Fruit fly (Drosophila melanogaster) whole organism, embryonic: Measurements from ENCODE around the gene Alg2.

Experiments
- BEAF-32 ChIP-seq: fragments of 200-800 bp; sonication (Bioruptor generic); optimal IDR thresholded peaks from 3 replicates; lab custom pipeline; 2017; ENCODE audit warnings: missing biosample characterization, missing genetic modification characterization, mild to moderate bottlenecking, moderate library complexity, missing genetic modification reagents
- CG10267 ChIP-seq: fragments of 200-800 bp; sonication (Bioruptor generic); optimal IDR thresholded peaks from 2 replicates; lab custom pipeline; 2018; ENCODE audit warnings: missing biosample characterization, mild to moderate bottlenecking, missing genetic modification characterization, moderate library complexity
- CG10431 ChIP-seq: fragments of 200-800 bp; sonication (Bioruptor generic); optimal IDR thresholded peaks from 3 replicates; lab custom pipeline; 2018; ENCODE audit warnings: missing biosample characterization, mild to moderate bottlenecking, missing genetic modification characterization
- CG10979 ChIP-seq: fragments of 200-800 bp; sonication (Bioruptor generic); optimal IDR thresholded peaks from 2 replicates; lab custom pipeline; 2018; ENCODE audit warnings: missing biosample characterization, mild to moderate bottlenecking, missing genetic modification characterization, moderate library complexity
- CG11398 ChIP-seq: fragments of 200-800 bp; sonication (Bioruptor generic); optimal IDR thresholded peaks from 2 replicates; lab custom pipeline; 2016; ENCODE audit warnings: missing biosample characterization, missing genetic modification characterization
- CG12391 ChIP-seq: fragments of 200-800 bp; sonication (Bioruptor generic); optimal IDR thresholded peaks from 3 replicates; lab custom pipeline; 2018; ENCODE audit warnings: missing biosample characterization, mild to moderate bottlenecking, missing genetic modification characterization, moderate library complexity
- CG13296 ChIP-seq: fragments of 200-800 bp; sonication (Bioruptor generic); optimal IDR thresholded peaks from 3 replicates; lab custom pipeline; 2018; ENCODE audit warnings: missing biosample characterization, mild to moderate bottlenecking, missing genetic modification characterization
- CG13424 ChIP-seq: fragments of 200-800 bp; sonication (Bioruptor generic); optimal IDR thresholded peaks from 2 replicates; lab custom pipeline; 2019; ENCODE audit warnings: missing biosample characterization, mild to moderate bottlenecking, missing genetic modification characterization, moderate library complexity
- CG14860 ChIP-seq: fragments of 200-800 bp; sonication (Bioruptor generic); IDR thresholded peaks from 3 replicates; pipeline ENCODE4 v1.3.6; 2022; ENCODE audit warnings: missing biosample characterization, missing genetic modification characterization; ENCODE audit not compliant: partially characterized antibody
- CG1529 ChIP-seq: fragments of 200-800 bp; sonication (Bioruptor generic); optimal IDR thresholded peaks from 3 replicates; lab custom pipeline; 2018; ENCODE audit warnings: missing biosample characterization, missing genetic modification characterization
- CG17802 ChIP-seq: fragments of 200-800 bp; sonication (Bioruptor generic); optimal IDR thresholded peaks from 2 replicates; lab custom pipeline; 2018; ENCODE audit warnings: missing biosample characterization, mild to moderate bottlenecking, missing genetic modification characterization, moderate library complexity
- CG17912 ChIP-seq: fragments of 200-800 bp; sonication (Bioruptor generic); optimal IDR thresholded peaks from 2 replicates; lab custom pipeline; 2018; ENCODE audit warnings: missing biosample characterization, mild to moderate bottlenecking, missing genetic modification characterization
- CG31365 ChIP-seq: fragments of 200-800 bp; sonication (Bioruptor generic); optimal IDR thresholded peaks from 2 replicates; lab custom pipeline; 2018; ENCODE audit warnings: missing biosample characterization, mild to moderate bottlenecking, missing genetic modification characterization
- CG31388 ChIP-seq: fragments of 200-800 bp; sonication (Bioruptor generic); optimal IDR thresholded peaks from 2 replicates; lab custom pipeline; 2016; ENCODE audit warnings: missing biosample characterization, missing genetic modification characterization
- CG3726 ChIP-seq: fragments of 200-800 bp; sonication (Bioruptor generic); IDR thresholded peaks from 3 replicates; pipeline ENCODE4, ENCODE4 v1.3.6; 2022; ENCODE audit warnings: missing biosample characterization, missing genetic modification characterization
- CG4360 ChIP-seq: fragments of 200-800 bp; sonication (Bioruptor generic); IDR thresholded peaks from 2 replicates; pipeline ENCODE4 v1.3.6; 2022; ENCODE audit warnings: missing biosample characterization, missing genetic modification characterization
- CG4707 ChIP-seq: fragments of 200-800 bp; sonication (Bioruptor generic); optimal IDR thresholded peaks from 2 replicates; lab custom pipeline; 2018; ENCODE audit warnings: missing biosample characterization, mild to moderate bottlenecking, missing genetic modification characterization, moderate library complexity
- CG6254 ChIP-seq: fragments of 200-800 bp; sonication (Bioruptor generic); optimal IDR thresholded peaks from 3 replicates; lab custom pipeline; 2017; ENCODE audit warnings: mild to moderate bottlenecking, missing biosample characterization, missing genetic modification reagents, missing genetic modification characterization
- CG6791 ChIP-seq: fragments of 200-800 bp; sonication (Bioruptor generic); IDR thresholded peaks from 3 replicates; pipeline ENCODE4 v1.3.6; 2022; ENCODE audit warnings: missing biosample characterization, missing genetic modification characterization; ENCODE audit not compliant: partially characterized antibody
- CG7987 ChIP-seq: fragments of 200-800 bp; sonication (Bioruptor generic); optimal IDR thresholded peaks from 2 replicates; lab custom pipeline; 2018; ENCODE audit warnings: missing biosample characterization, mild to moderate bottlenecking, missing genetic modification characterization, moderate library complexity
- CG9609 ChIP-seq: fragments of 200-800 bp; sonication (Bioruptor generic); optimal IDR thresholded peaks from 3 replicates; lab custom pipeline; 2016; ENCODE audit warnings: missing biosample characterization, missing genetic modification characterization
- Camta ChIP-seq: fragments of 200-800 bp; sonication (Bioruptor generic); optimal IDR thresholded peaks from 2 replicates; lab custom pipeline; 2016; ENCODE audit warnings: missing biosample characterization, missing genetic modification characterization
- Dad ChIP-seq: fragments of 200-800 bp; sonication (Bioruptor generic); optimal IDR thresholded peaks from 3 replicates; lab custom pipeline; 2016; ENCODE audit warnings: missing biosample characterization, missing genetic modification characterization
- E2f1 ChIP-seq: fragments of 200-800 bp; sonication (Bioruptor generic); IDR thresholded peaks from 2 replicates; pipeline ENCODE4 v1.3.6; 2022; ENCODE audit warnings: missing biosample characterization, missing genetic modification characterization
- Elba2 ChIP-seq: fragments of 200-800 bp; sonication (Bioruptor generic); optimal IDR thresholded peaks from 3 replicates; lab custom pipeline; 2016; ENCODE audit warnings: missing biosample characterization, missing genetic modification characterization
- Hsf ChIP-seq: fragments of 200-800 bp; sonication (Bioruptor generic); optimal IDR thresholded peaks from 3 replicates; lab custom pipeline; 2016; ENCODE audit warnings: missing biosample characterization, missing genetic modification characterization
- Mad ChIP-seq: fragments of 200-800 bp; sonication (Bioruptor generic); optimal IDR thresholded peaks from 2 replicates; lab custom pipeline; 2016; ENCODE audit warnings: missing biosample characterization, missing genetic modification characterization
- Nf-YB ChIP-seq: fragments of 200-800 bp; sonication (Bioruptor generic); optimal IDR thresholded peaks from 3 replicates; lab custom pipeline; 2019; ENCODE audit warnings: missing biosample characterization, mild to moderate bottlenecking, missing genetic modification characterization, moderate library complexity
- Sry-β ChIP-seq: fragments of 200-800 bp; sonication (Bioruptor generic); optimal IDR thresholded peaks from 2 replicates; lab custom pipeline; 2018; ENCODE audit warnings: missing biosample characterization, mild to moderate bottlenecking, missing genetic modification characterization, moderate library complexity
- ap ChIP-seq: fragments of 200-800 bp; sonication (Bioruptor generic); IDR thresholded peaks from 2 replicates; pipeline ENCODE4 v1.3.6; 2022; ENCODE audit warnings: missing biosample characterization, missing genetic modification characterization
- ase ChIP-seq: fragments of 200-800 bp; sonication (Bioruptor generic); IDR thresholded peaks from 3 replicates; pipeline ENCODE4 v1.3.6; 2022; ENCODE audit warnings: missing biosample characterization, missing genetic modification characterization
- bcd ChIP-seq: fragments of 200-800 bp; sonication (Bioruptor generic); optimal IDR thresholded peaks from 2 replicates; lab custom pipeline; 2017; ENCODE audit warnings: missing biosample characterization, mild to moderate bottlenecking, missing genetic modification characterization
- caup ChIP-seq: fragments of 200-800 bp; sonication (Bioruptor generic); optimal IDR thresholded peaks from 3 replicates; lab custom pipeline; 2017; ENCODE audit warnings: missing biosample characterization, mild to moderate bottlenecking, missing genetic modification characterization, moderate library complexity; ENCODE audit not compliant: severe bottlenecking
- cg ChIP-seq: fragments of 200-800 bp; sonication (Bioruptor generic); optimal IDR thresholded peaks from 3 replicates; lab custom pipeline; 2019; ENCODE audit warnings: missing biosample characterization, mild to moderate bottlenecking, missing genetic modification characterization, moderate library complexity
- dm ChIP-seq: fragments of 200-800 bp; sonication (Bioruptor generic); optimal IDR thresholded peaks from 3 replicates; lab custom pipeline; 2016; ENCODE audit warnings: missing biosample characterization, missing genetic modification characterization
- ems ChIP-seq: fragments of 200-800 bp; sonication (Bioruptor generic); optimal IDR thresholded peaks from 3 replicates; lab custom pipeline; 2016; ENCODE audit warnings: missing biosample characterization, missing genetic modification characterization
- eve ChIP-seq, 2 experiments: fragments of >200 bp; optimal IDR thresholded peaks; 2 replicates each; lab custom pipeline; 2017; ENCODE audit warnings: missing biosample characterization in 2 of 2, missing genetic modification characterization in 2 of 2
- insv ChIP-seq, 2 experiments: fragments of 200-800 bp; sonication (Bioruptor generic); optimal IDR thresholded peaks; 3 replicates each; lab custom pipeline; 2016 to 2018; ENCODE audit warnings: missing biosample characterization in 2 of 2, missing genetic modification characterization in 2 of 2
- lilli ChIP-seq: fragments of 200-800 bp; sonication (Bioruptor generic); optimal IDR thresholded peaks from 3 replicates; lab custom pipeline; 2016; ENCODE audit warnings: missing biosample characterization, missing genetic modification characterization
- luna ChIP-seq: fragments of 200-800 bp; sonication (Bioruptor generic); optimal IDR thresholded peaks from 2 replicates; lab custom pipeline; 2016; ENCODE audit warnings: missing biosample characterization, missing genetic modification characterization
- mirr ChIP-seq: fragments of 200-800 bp; sonication (Bioruptor generic); optimal IDR thresholded peaks from 3 replicates; lab custom pipeline; 2018; ENCODE audit warnings: missing biosample characterization, mild to moderate bottlenecking, missing genetic modification characterization
- pan ChIP-seq, 4 experiments: fragments of >200 bp in 3 of 4; fragments of 200-800 bp in 1 of 4; sonication (Bioruptor generic) in 1 of 4; optimal IDR thresholded peaks in 3 of 4; IDR thresholded peaks in 1 of 4; 2 replicates each; pipeline versions ENCODE4 v1.3.6 to Lab custom; 2017 to 2022; ENCODE audit warnings: missing biosample characterization in 2 of 4, missing genetic modification characterization in 2 of 4, mixed read lengths in 1 of 4
- repo ChIP-seq: fragments of 200-800 bp; sonication (Bioruptor generic); optimal IDR thresholded peaks from 2 replicates; lab custom pipeline; 2016; ENCODE audit warnings: missing biosample characterization, missing genetic modification characterization
- sqz ChIP-seq: fragments of 200-800 bp; sonication (Bioruptor generic); optimal IDR thresholded peaks from 3 replicates; lab custom pipeline; 2018; ENCODE audit warnings: missing biosample characterization, mild to moderate bottlenecking, missing genetic modification characterization
- sr ChIP-seq: fragments of 200-800 bp; sonication (Bioruptor generic); IDR thresholded peaks from 3 replicates; pipeline ENCODE4 v1.3.6; 2022; ENCODE audit warnings: missing biosample characterization, missing genetic modification characterization
- tll ChIP-seq, 2 experiments: fragments of 200-800 bp in 1 of 2; fragments of >200 bp in 1 of 2; sonication (Bioruptor generic) in 1 of 2; optimal IDR thresholded peaks; 2 replicates each; lab custom pipeline; 2017 to 2019; ENCODE audit warnings: missing biosample characterization in 2 of 2, missing genetic modification characterization in 2 of 2, mild to moderate bottlenecking in 1 of 2, moderate library complexity in 1 of 2
- trem ChIP-seq: fragments of 200-800 bp; optimal IDR thresholded peaks from 3 replicates; lab custom pipeline; 2019; ENCODE audit warnings: missing biosample characterization, mild to moderate bottlenecking, missing genetic modification characterization, moderate library complexity

Gene Alg2

dm6 chr3L:3148125-3149059 lies 4.8 kb downstream of the Alg2 start, which contains the start of the genes Usp5 and BtbVII (continued):
- TF ChIP-seq CG6254 (GFP tag; lab: Kevin White, UChicago) = no peak
- TF ChIP-seq CG11398 = peak; percentile 29
- TF ChIP-seq CG7987 (GFP tag; lab: Kevin White, UChicago) = no peak
- peak; percentile 80 for TF ChIP-seq CG6791 (GFP tag; lab: Robert Waterston, UW)
- no peak for TF ChIP-seq ap
- TF ChIP-seq sqz (GFP tag; lab: Kevin White, UChicago) = peak; percentile 53
- TF ChIP-seq bcd = peak; percentile 37
- peak; percentile 67 for TF ChIP-seq CG12391
- TF ChIP-seq CG13296 (GFP tag; lab: Kevin White, UChicago) = peak; percentile 39
- peak; percentile 62 for TF ChIP-seq mirr (GFP tag; lab: Kevin White, UChicago)
- TF ChIP-seq eve (GFP tag; optimal IDR thresholded peaks at IDR 0.05; lab: Kevin White, UChicago) = no peak
- no peak for TF ChIP-seq CG4707 (GFP tag; lab: Kevin White, UChicago)
- peak; percentile 60 for TF ChIP-seq dm (GFP tag; lab: Kevin White, UChicago)
- peak; percentile 95 for TF ChIP-seq BEAF-32 (GFP tag; lab: Kevin White, UChicago)
- TF ChIP-seq repo = no peak
- TF ChIP-seq CG10431 (GFP tag; lab: Kevin White, UChicago) = no peak
- peak; percentile 64 for TF ChIP-seq CG13424 (tag; lab: Kevin White, UChicago)
- peak; percentile 34 for TF ChIP-seq CG10979 (tag; lab: Kevin White, UChicago)
- TF ChIP-seq lilli (GFP tag; lab: Kevin White, UChicago) = peak; percentile 84
- no peak for TF ChIP-seq CG17802 (tag; lab: Kevin White, UChicago)
- no peak for TF ChIP-seq CG3726 (GFP tag; lab: Robert Waterston, UW)
- peak; percentile 43 for TF ChIP-seq Camta (GFP tag; lab: Kevin White, UChicago)
- TF ChIP-seq CG10267 (tag; lab: Kevin White, UChicago) = peak; percentile 57
- peak; percentile 34 for TF ChIP-seq caup (GFP tag; lab: Kevin White, UChicago)
- TF ChIP-seq CG14860 (GFP tag; lab: Robert Waterston, UW) = peak; percentile 94
- TF ChIP-seq pan (optimal IDR thresholded peaks at IDR 0.05; lab: Kevin White, UChicago) = no peak
- peak in 1 of 2 experiments; percentile 50 for TF ChIP-seq pan (GFP tag; optimal IDR thresholded peaks at IDR 0.05 in 1 of 2, IDR thresholded peaks at IDR 0.05 in 1 of 2)
- TF ChIP-seq Sry-β (GFP tag; lab: Kevin White, UChicago) = no peak
- peak; percentile 96 for TF ChIP-seq Elba2 (GFP tag; lab: Kevin White, UChicago)
- no peak for TF ChIP-seq CG31388
- TF ChIP-seq luna (GFP tag; lab: Kevin White, UChicago) = peak; percentile 48
- peak; percentile 66 for TF ChIP-seq Mad (GFP tag; lab: Kevin White, UChicago)
- peak in 1 of 2 experiments; percentile 11 for TF ChIP-seq insv (GFP tag; optimal IDR thresholded peaks at IDR 0.05; lab: Kevin White, UChicago)
- TF ChIP-seq ems (GFP tag; lab: Kevin White, UChicago) = peak; percentile 67
- peak; percentile 76 for TF ChIP-seq Hsf
- TF ChIP-seq CG1529 (GFP tag; lab: Kevin White, UChicago) = peak; percentile 7
- TF ChIP-seq Nf-YB (GFP tag; lab: Kevin White, UChicago) = peak; percentile 34
- peak in 1 of 2 experiments; percentile 61 for TF ChIP-seq tll (GFP tag; optimal IDR thresholded peaks at IDR 0.05; lab: Kevin White, UChicago)
- TF ChIP-seq cg = no peak
- TF ChIP-seq CG9609 (GFP tag; lab: Kevin White, UChicago) = peak; percentile 54
- no peak for TF ChIP-seq CG17912 (GFP tag; lab: Kevin White, UChicago)
- peak; percentile 99 for TF ChIP-seq trem
- TF ChIP-seq Dad (GFP tag; lab: Kevin White, UChicago) = peak; percentile 14
- no peak; the same call in 2 of the 3 replicates for TF ChIP-seq ase (GFP tag; lab: Robert Waterston, UW)
- no peak for TF ChIP-seq sr (GFP tag; lab: Robert Waterston, UW)
- TF ChIP-seq CG31365 (tag; lab: Kevin White, UChicago) = peak; percentile 38
- peak; percentile 65 for TF ChIP-seq CG4360 (GFP tag; lab: Robert Waterston, UW)
- peak; percentile 49; the same call in 1 of the 2 replicates for TF ChIP-seq E2f1 (GFP tag; lab: Robert Waterston, UW)
